Fruit fly (Drosophila melanogaster): Measurements from ENCODE around the gene CG14260.

Gene CG14260

dm6 chr3R:27292159-27292880 is 27.1 kb downstream of the CG14260 start, which contains the start of gene CG3348 (continued):
- TF ChIP-seq crp (GFP tag; optimal IDR thresholded peaks at IDR 0.05) (no peak), slp2 (GFP tag; optimal IDR thresholded peaks at IDR 0.05) (peak; percentile 12), D19A (tag; optimal IDR thresholded peaks at IDR 0.05) (peak; percentile 38), gcm (GFP tag; optimal IDR thresholded peaks at IDR 0.05) (peak; percentile 48), wor (GFP tag; IDR thresholded peaks at IDR 0.05) (0 out of 2 replicates have a peak, but pooled peaks have one; percentile 16), CG17912 (GFP tag; optimal IDR thresholded peaks at IDR 0.05) (no peak), z (GFP tag; IDR thresholded peaks at IDR 0.05) (no peak), MTF-1 (GFP tag; optimal IDR thresholded peaks at IDR 0.05; ENCODE audit: borderline replicate concordance) (no peak), Mrtf (GFP tag; IDR thresholded peaks at IDR 0.05) (peak; percentile 58; the same call in 1 of the 3 replicates), CG13424 (tag; optimal IDR thresholded peaks at IDR 0.05) (peak; percentile 63), CG9215 (GFP tag; IDR thresholded peaks at IDR 0.05) (peak; percentile 77), CG7372 (GFP tag; IDR thresholded peaks at IDR 0.05) (peak; percentile 58), H2.0 (GFP tag; IDR thresholded peaks at IDR 0.05) (peak; percentile 67), Atf3 (GFP tag; optimal IDR thresholded peaks at IDR 0.05) (no peak), Oaz (GFP tag; IDR thresholded peaks at IDR 0.05) (peak; percentile 49; the same call in 1 of the 2 replicates), ro (GFP tag; IDR thresholded peaks at IDR 0.05) (peak; percentile 20; the same call in 1 of the 2 replicates), ssp (GFP tag; IDR thresholded peaks at IDR 0.05) (peak; percentile 64), CG4328 (GFP tag; optimal IDR thresholded peaks at IDR 0.05) (peak; percentile 15), CG18262 (tag; optimal IDR thresholded peaks at IDR 0.05) (peak; percentile 40), CG10565 (GFP tag; optimal IDR thresholded peaks at IDR 0.05) (no peak), vfl (GFP tag; optimal IDR thresholded peaks at IDR 0.05) (peak; percentile 66), ash1 (GFP tag; optimal IDR thresholded peaks at IDR 0.05) (no peak), CG13894 (tag; optimal IDR thresholded peaks at IDR 0.05) (peak; percentile 84), yki (optimal IDR thresholded peaks at IDR 0.05) (no peak), trem (tag; optimal IDR thresholded peaks at IDR 0.05) (peak; percentile 22), CG10147 (GFP tag; optimal IDR thresholded peaks at IDR 0.05) (peak; percentile 90), abd-A (tag; optimal IDR thresholded peaks at IDR 0.05) (no peak), tx (GFP tag; optimal IDR thresholded peaks at IDR 0.05) (peak; percentile 47), CG32532 (GFP tag; IDR thresholded peaks at IDR 0.05) (peak; percentile 94), schlank (tag; optimal IDR thresholded peaks at IDR 0.05) (peak; percentile 69), CG5245 (GFP tag; optimal IDR thresholded peaks at IDR 0.05) (peak; percentile 50), CG11504 (tag; optimal IDR thresholded peaks at IDR 0.05) (peak; percentile 78), fd102C (GFP tag; optimal IDR thresholded peaks at IDR 0.05) (no peak), sug (tag; optimal IDR thresholded peaks at IDR 0.05) (peak; percentile 11), CG17328 (GFP tag; IDR thresholded peaks at IDR 0.05) (peak; percentile 71), CG18476 (GFP tag; optimal IDR thresholded peaks at IDR 0.05) (peak; percentile 66), CG10462 (GFP tag; optimal IDR thresholded peaks at IDR 0.05) (no peak), her (GFP tag; optimal IDR thresholded peaks at IDR 0.05) (peak; percentile 42), so (GFP tag; IDR thresholded peaks at IDR 0.05) (0 out of 3 replicates have a peak, but pooled peaks have one; percentile 43), Dip3 (GFP tag; optimal IDR thresholded peaks at IDR 0.05) (peak; percentile 82), CG30403 (GFP tag; optimal IDR thresholded peaks at IDR 0.05) (peak; percentile 79), rib (GFP tag; IDR thresholded peaks at IDR 0.05) (peak; percentile 79), CG2120 (GFP tag; optimal IDR thresholded peaks at IDR 0.05) (peak; percentile 94), CG16815 (GFP tag; optimal IDR thresholded peaks at IDR 0.05) (peak; percentile 64), maf-S (GFP tag; optimal IDR thresholded peaks at IDR 0.05) (no peak), Dp (GFP tag; optimal IDR thresholded peaks at IDR 0.05) (no peak), sima (GFP tag; optimal IDR thresholded peaks at IDR 0.05) (no peak), CG30020 (tag; optimal IDR thresholded peaks at IDR 0.05) (no peak), btn (GFP tag; optimal IDR thresholded peaks at IDR 0.05) (no peak), D (optimal IDR thresholded peaks at IDR 0.05) (no peak), D (GFP tag; optimal IDR thresholded peaks at IDR 0.05) (peak; percentile 33)
